Worm (Caenorhabditis elegans) whole organism, L4/young adult: Measurements from ENCODE around the gene F21C10.4.

Source experiments
- W03F9.2 ChIP-seq: fragments of 150-350 bp; optimal IDR thresholded peaks from 2 replicates; lab custom pipeline; 2014; ENCODE audit warnings: missing biosample characterization, missing genetic modification characterization
- dao-5 ChIP-seq: sonication (generic microtip); optimal IDR thresholded peaks from 2 replicates; lab custom pipeline; 2016; ENCODE audit warnings: missing genotype, missing genetic modification characterization, moderate library complexity, missing compliant biosample characterization
- him-1 ChIP-seq: sonication (generic microtip); optimal IDR thresholded peaks from 2 replicates; lab custom pipeline; 2016; ENCODE audit warnings: missing genotype, missing genetic modification reagents, missing genetic modification characterization, missing compliant biosample characterization

DNA sequence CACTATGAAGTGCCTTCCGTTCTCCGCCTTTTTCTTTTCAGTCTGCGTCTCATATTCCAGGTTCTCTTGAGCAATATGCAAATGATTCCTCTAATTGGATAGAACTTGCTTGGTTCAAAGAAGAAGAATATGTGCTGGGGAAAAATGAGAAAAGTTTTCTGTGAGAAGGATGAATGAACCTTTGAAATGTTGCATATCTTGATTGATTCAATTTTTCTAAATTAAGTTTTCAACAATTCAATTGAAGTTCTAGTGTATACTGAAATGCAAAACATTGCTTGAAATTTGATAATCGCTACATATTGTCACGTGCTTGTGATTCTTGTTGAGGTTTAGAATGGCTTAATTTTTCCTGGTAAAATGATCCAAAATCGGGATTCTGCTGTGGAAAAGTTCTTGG, 31.2 kb downstream of the F21C10.4 start:
- TF ChIP-seq W03F9.2 (tag; lab: Kevin White, UChicago) (no peak), dao-5 (no peak), him-1 (tag; lab: Kevin White, UChicago) (no peak)
